Worm (Caenorhabditis elegans) whole organism, late embryonic: Measurements from ENCODE around the gene K09C6.2.
"Not testable (repeated sequence)": the region's sequence is repeated elsewhere in the genome, so short reads cannot be mapped to it uniquely, and the experiment has no call there.

Source experiments
- F13H6.1 ChIP-seq: sonication (generic microtip); optimal IDR thresholded peaks from 2 replicates; lab custom pipeline; 2016; ENCODE audit warnings: missing genetic modification characterization, missing compliant biosample characterization
- gmeb-2 ChIP-seq: sonication (generic microtip); optimal IDR thresholded peaks from 2 replicates; lab custom pipeline; 2016; ENCODE audit warnings: missing genetic modification characterization, inconsistent platforms, missing compliant biosample characterization
- pqm-1 ChIP-seq: sonication (generic microtip); optimal IDR thresholded peaks from 2 replicates; lab custom pipeline; 2016; ENCODE audit warnings: missing genetic modification characterization, missing compliant biosample characterization
- unc-3 ChIP-seq, 2 experiments: fragments of 200-800 bp in 1 of 2; sonication (Bioruptor generic) in 1 of 2; sonication (generic microtip) in 1 of 2; conservative IDR thresholded peaks in 1 of 2; optimal IDR thresholded peaks in 1 of 2; 2 replicates each; pipeline versions ENCODE4 v1.3.6 to Lab custom; 2016 to 2022; ENCODE audit warnings: missing compliant biosample characterization in 2 of 2, missing genetic modification characterization in 2 of 2, missing genetic modification reagents in 1 of 2
- unc-86 ChIP-seq: sonication (generic microtip); optimal IDR thresholded peaks from 2 replicates; lab custom pipeline; 2016; ENCODE audit warnings: missing genetic modification characterization, missing compliant biosample characterization

DNA sequence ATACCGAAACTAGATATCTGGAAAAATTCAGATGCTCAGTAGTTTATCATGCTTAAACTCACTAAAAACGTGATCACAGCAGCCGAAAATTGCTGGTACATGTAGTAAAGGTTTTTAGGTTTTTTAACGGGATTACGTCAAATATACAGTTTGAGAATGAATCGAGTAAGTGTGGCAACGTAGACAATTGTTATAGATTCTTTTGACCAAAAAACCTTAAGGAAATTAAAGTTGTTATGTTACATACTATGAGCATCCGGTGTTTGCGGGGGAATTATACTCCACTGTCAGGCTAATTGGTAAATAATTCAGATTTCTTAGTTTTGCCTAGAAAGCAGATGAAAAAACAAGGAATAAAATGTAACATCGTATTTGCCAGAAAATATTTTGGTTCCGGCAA, 36.0 kb upstream of the K09C6.2 start, which contains the start of gene srx-32:
- TF ChIP-seq pqm-1 (tag; lab: Kevin White, UChicago); gmeb-2; unc-86; unc-3 (GFP tag; conservative IDR thresholded peaks at IDR 0.05; lab: Robert Waterston, UW); unc-3 (tag; optimal IDR thresholded peaks at IDR 0.05; lab: Kevin White, UChicago); F13H6.1 (tag; lab: Kevin White, UChicago): not testable (repeated sequence)
